Worm (Caenorhabditis elegans) whole organism, L4/young adult: ENCODE results near the gene unc-86.

Experiments used
- W03F9.2 ChIP-seq: fragments of 150-350 bp; optimal IDR thresholded peaks from 2 replicates; lab custom pipeline; 2014; ENCODE audit warnings: missing biosample characterization, missing genetic modification characterization
- dao-5 ChIP-seq: sonication (generic microtip); optimal IDR thresholded peaks from 2 replicates; lab custom pipeline; 2016; ENCODE audit warnings: missing genotype, missing genetic modification characterization, moderate library complexity, missing compliant biosample characterization
- him-1 ChIP-seq: sonication (generic microtip); optimal IDR thresholded peaks from 2 replicates; lab custom pipeline; 2016; ENCODE audit warnings: missing genotype, missing genetic modification reagents, missing genetic modification characterization, missing compliant biosample characterization

- TF ChIP-seq dao-5 (tag; lab: Kevin White, UChicago) = no peak
- no peak for TF ChIP-seq him-1
- TF ChIP-seq W03F9.2 (tag; lab: Kevin White, UChicago) = no peak
Observed at ce11 chrIII:8254938-8255337, 38.8 kb upstream of the unc-86 start, which contains the start of gene F09G8.5.
